Worm (Caenorhabditis elegans) whole organism, L4 larva: ENCODE data around the gene F46H5.2.

Experiments used
- aha-1 ChIP-seq: fragments of 150-350 bp; peaks from one replicate; lab custom pipeline; 2014; ENCODE audit warnings: missing biosample characterization, missing genetic modification characterization
- arid-1 ChIP-seq: fragments of 200-800 bp; sonication (Bioruptor generic); conservative IDR thresholded peaks from 2 replicates; pipeline ENCODE4 v1.3.6; 2022; ENCODE audit warnings: missing genetic modification reagents, missing genetic modification characterization, missing compliant biosample characterization
- ceh-44 ChIP-seq: fragments of 200-800 bp; sonication (Bioruptor generic); IDR thresholded peaks from 2 replicates; pipeline ENCODE4 v1.3.6; 2022; ENCODE audit warnings: missing genetic modification reagents, missing genetic modification characterization, missing compliant biosample characterization
- ces-1 ChIP-seq: fragments of 150-350 bp; sonication (generic microtip); optimal IDR thresholded peaks from 4 replicates; lab custom pipeline; 2014; ENCODE audit warnings: missing biosample characterization, missing genetic modification reagents, missing genetic modification characterization
- egl-27 ChIP-seq: sonication (generic microtip); optimal IDR thresholded peaks from 3 replicates; lab custom pipeline; 2017; ENCODE audit warnings: missing biosample characterization, missing genetic modification reagents, missing genetic modification characterization
- hmg-1.1 ChIP-seq: fragments of 200-800 bp; sonication (Bioruptor generic); IDR thresholded peaks from 2 replicates; pipeline ENCODE4 v1.3.6; 2022; ENCODE audit warnings: missing genetic modification reagents, missing genetic modification characterization, missing compliant biosample characterization
- nhr-25 ChIP-seq: sonication (generic microtip); optimal IDR thresholded peaks from 2 replicates; lab custom pipeline; 2017; ENCODE audit warnings: missing genetic modification characterization, mild to moderate bottlenecking, missing compliant biosample characterization, antibody characterized with exemption, moderate library complexity, borderline replicate concordance; ENCODE audit not compliant: insufficient read depth
- unc-39 ChIP-seq: sonication (generic microtip); optimal IDR thresholded peaks from 2 replicates; lab custom pipeline; 2017; ENCODE audit warnings: missing biosample characterization, missing genetic modification characterization
- unc-62 ChIP-seq, 3 experiments: fragments of 150-350 bp in 1 of 3; sonication (generic microtip); optimal IDR thresholded peaks in 2 of 3; peaks in 1 of 3; 1 replicate in 1 of 3; 2 replicates in 2 of 3; lab custom pipeline; 2014 to 2017; ENCODE audit warnings: missing biosample characterization in 3 of 3, missing genetic modification characterization in 3 of 3, missing genetic modification reagents in 3 of 3, missing genotype in 1 of 3

ce11 chrX:7311870-7312269 lies 46.4 kb downstream of the F46H5.2 start:
- TF ChIP-seq arid-1 (GFP tag; lab: Robert Waterston, UW) (no peak), hmg-1.1 (GFP tag; lab: Robert Waterston, UW) (no peak), ces-1 (GFP tag; lab: Kevin White, UChicago) (no peak), ceh-44 (GFP tag; lab: Robert Waterston, UW) (no peak), unc-39 (tag; lab: Kevin White, UChicago) (no peak), egl-27 (no peak), nhr-25 (tag; lab: Kevin White, UChicago) (no peak), unc-62 (GFP tag; optimal IDR thresholded peaks at IDR 0.05 in 1 of 2; lab: Kevin White, UChicago) (no peak), unc-62 (tag; optimal IDR thresholded peaks at IDR 0.05; lab: Kevin White, UChicago) (no peak), aha-1 (tag; lab: Kevin White, UChicago) (no peak)
